Worm (Caenorhabditis elegans) whole organism, L4 larva: ENCODE measurements around the gene T08A11.1.

Experiments used
- D1046.2 ChIP-seq: fragments of 200-800 bp; sonication (Bioruptor generic); IDR thresholded peaks from 2 replicates; pipeline ENCODE4 v1.3.6; 2022; ENCODE audit warnings: missing genetic modification characterization, missing compliant biosample characterization
- T20F7.1 ChIP-seq: fragments of 200-800 bp; sonication (Bioruptor generic); optimal IDR thresholded peaks from 2 replicates; lab custom pipeline; 2018; ENCODE audit warnings: mild to moderate bottlenecking, missing genetic modification characterization, missing compliant biosample characterization
- T26A8.4 ChIP-seq: fragments of 200-800 bp; sonication (Bioruptor generic); IDR thresholded peaks from 2 replicates; pipeline ENCODE4 v1.3.6; 2022; ENCODE audit warnings: missing genetic modification characterization, missing compliant biosample characterization
- Y105C5A.15 ChIP-seq: fragments of 200-800 bp; sonication (Bioruptor generic); IDR thresholded peaks from 2 replicates; pipeline ENCODE4 v1.3.6; 2022; ENCODE audit warnings: missing genetic modification characterization, missing compliant biosample characterization
- ZK546.5 ChIP-seq, 2 experiments: sonication (generic microtip); optimal IDR thresholded peaks; 2 replicates each; lab custom pipeline; 2017; ENCODE audit warnings: missing biosample characterization in 2 of 2, missing genetic modification characterization in 2 of 2
- ama-1 ChIP-seq: fragments of 150-350 bp; optimal IDR thresholded peaks from 2 replicates; lab custom pipeline; 2014; ENCODE audit warnings: inconsistent platforms, mixed read lengths
- ceh-20 ChIP-seq: fragments of 200-800 bp; sonication (Bioruptor generic); IDR thresholded peaks from 2 replicates; pipeline ENCODE4 v1.3.6; 2022; ENCODE audit warnings: missing genetic modification reagents, missing genetic modification characterization, missing compliant biosample characterization
- ceh-82 ChIP-seq: sonication (generic microtip); optimal IDR thresholded peaks from 2 replicates; lab custom pipeline; 2017; ENCODE audit warnings: missing biosample characterization, missing genetic modification characterization
- daf-12 ChIP-seq: fragments of 150-350 bp; optimal IDR thresholded peaks from 2 replicates; lab custom pipeline; 2014; ENCODE audit warnings: missing biosample characterization, missing genetic modification reagents, missing genetic modification characterization
- daf-16 ChIP-seq, 3 experiments: sonication (generic microtip); optimal IDR thresholded peaks; 2 replicates each; lab custom pipeline; 2016 to 2017; ENCODE audit warnings: missing genetic modification characterization in 3 of 3, missing genetic modification reagents in 3 of 3, mild to moderate bottlenecking in 2 of 3, missing compliant biosample characterization in 2 of 3, missing biosample characterization in 1 of 3, moderate library complexity in 1 of 3
- daf-19 ChIP-seq: fragments of 200-800 bp; sonication (Bioruptor generic); conservative IDR thresholded peaks from 2 replicates; pipeline ENCODE4 v1.3.6; 2022; ENCODE audit warnings: missing genetic modification characterization, missing compliant biosample characterization
- dmd-6 ChIP-seq: fragments of 200-800 bp; sonication (Bioruptor generic); IDR thresholded peaks from 2 replicates; pipeline ENCODE4 v1.3.6; 2022; ENCODE audit warnings: missing genetic modification reagents, missing genetic modification characterization, missing compliant biosample characterization
- dmd-9 ChIP-seq: fragments of 200-800 bp; sonication (Bioruptor generic); IDR thresholded peaks from 2 replicates; pipeline ENCODE4 v1.3.6; 2022; ENCODE audit warnings: missing genetic modification reagents, missing genetic modification characterization, missing compliant biosample characterization
- dpl-1 ChIP-seq: fragments of 150-350 bp; optimal IDR thresholded peaks from 2 replicates; lab custom pipeline; 2014; ENCODE audit warnings: missing biosample characterization, missing genetic modification reagents, missing genetic modification characterization
- gei-8 ChIP-seq: fragments of 200-800 bp; sonication (Bioruptor generic); optimal IDR thresholded peaks from 2 replicates; lab custom pipeline; 2018; ENCODE audit warnings: mild to moderate bottlenecking, missing genetic modification characterization, missing compliant biosample characterization
- hmg-1.1 ChIP-seq: fragments of 200-800 bp; sonication (Bioruptor generic); IDR thresholded peaks from 2 replicates; pipeline ENCODE4 v1.3.6; 2022; ENCODE audit warnings: missing genetic modification reagents, missing genetic modification characterization, missing compliant biosample characterization
- lim-7 ChIP-seq: fragments of 200-800 bp; sonication (Bioruptor generic); IDR thresholded peaks from 2 replicates; pipeline ENCODE4 v1.3.6; 2022; ENCODE audit warnings: missing genetic modification characterization, missing compliant biosample characterization
- lin-1 ChIP-seq: fragments of 200-800 bp; sonication (Bioruptor generic); IDR thresholded peaks from 2 replicates; pipeline ENCODE4 v1.3.6; 2022; ENCODE audit warnings: missing genetic modification reagents, missing genetic modification characterization, missing compliant biosample characterization
- lin-29 ChIP-seq: fragments of 200-800 bp; sonication (Bioruptor generic); IDR thresholded peaks from 2 replicates; pipeline ENCODE4 v1.3.6; 2022; ENCODE audit warnings: missing genetic modification reagents, missing genetic modification characterization, missing compliant biosample characterization
- lin-39 ChIP-seq: fragments of 150-350 bp; optimal IDR thresholded peaks from 2 replicates; lab custom pipeline; 2014; ENCODE audit warnings: missing biosample characterization, missing genetic modification reagents, missing genetic modification characterization
- lir-3 ChIP-seq: sonication (generic microtip); optimal IDR thresholded peaks from 2 replicates; lab custom pipeline; 2016; ENCODE audit warnings: mild to moderate bottlenecking, missing genetic modification characterization, missing compliant biosample characterization
- lsy-2 ChIP-seq, 2 experiments: fragments of 150-350 bp in 1 of 2; sonication (generic microtip) in 1 of 2; optimal IDR thresholded peaks; 2 replicates each; lab custom pipeline; 2014 to 2017; ENCODE audit warnings: missing biosample characterization in 2 of 2, missing genetic modification characterization in 2 of 2
- mdl-1 ChIP-seq, 2 experiments: fragments of 150-350 bp in 1 of 2; sonication (generic microtip) in 1 of 2; optimal IDR thresholded peaks; 2 replicates each; lab custom pipeline; 2014 to 2017; ENCODE audit warnings: missing biosample characterization in 2 of 2, missing genetic modification characterization in 2 of 2
- mes-2 ChIP-seq: sonication (generic microtip); optimal IDR thresholded peaks from 2 replicates; lab custom pipeline; 2016; ENCODE audit warnings: missing genotype, mild to moderate bottlenecking, missing genetic modification characterization, missing compliant biosample characterization; ENCODE audit not compliant: poor library complexity, severe bottlenecking
- mxl-2 ChIP-seq: fragments of 200-800 bp; sonication (Bioruptor generic); conservative IDR thresholded peaks from 2 replicates; pipeline ENCODE4 v1.3.6; 2022; ENCODE audit warnings: missing genetic modification reagents, missing genetic modification characterization, missing compliant biosample characterization
- nhr-102 ChIP-seq: sonication (generic microtip); optimal IDR thresholded peaks from 2 replicates; lab custom pipeline; 2016; ENCODE audit warnings: mild to moderate bottlenecking, missing genetic modification characterization, moderate library complexity, missing compliant biosample characterization
- nhr-11 ChIP-seq: fragments of 150-350 bp; optimal IDR thresholded peaks from 2 replicates; lab custom pipeline; 2014; ENCODE audit warnings: missing biosample characterization, missing genetic modification characterization
- nhr-41 ChIP-seq: fragments of 200-800 bp; sonication (Bioruptor generic); IDR thresholded peaks from 2 replicates; pipeline ENCODE4 v1.3.6; 2022; ENCODE audit warnings: missing genetic modification reagents, missing genetic modification characterization, missing compliant biosample characterization
- nhr-42 ChIP-seq: fragments of 200-800 bp; sonication (Bioruptor generic); IDR thresholded peaks from 2 replicates; pipeline ENCODE4 v1.3.6; 2022; ENCODE audit warnings: missing genetic modification characterization, missing compliant biosample characterization
- nhr-6 ChIP-seq: fragments of 150-350 bp; optimal IDR thresholded peaks from 2 replicates; lab custom pipeline; 2014; ENCODE audit warnings: missing biosample characterization, missing genetic modification characterization
- nhr-77 ChIP-seq: fragments of 150-350 bp; optimal IDR thresholded peaks from 2 replicates; lab custom pipeline; 2014; ENCODE audit warnings: missing biosample characterization, missing genetic modification characterization
- pha-4 ChIP-seq, 2 experiments: fragments of 150-350 bp in 1 of 2; fragments of 200-800 bp in 1 of 2; sonication (Bioruptor generic) in 1 of 2; IDR thresholded peaks in 1 of 2; optimal IDR thresholded peaks in 1 of 2; 2 replicates each; pipeline versions ENCODE4 v1.3.6 to Lab custom; 2014 to 2022; ENCODE audit warnings: missing genetic modification characterization in 2 of 2, missing genetic modification reagents in 2 of 2, missing biosample characterization in 1 of 2, missing compliant biosample characterization in 1 of 2
- php-3 ChIP-seq: fragments of 200-800 bp; sonication (Bioruptor generic); IDR thresholded peaks from 2 replicates; pipeline ENCODE4 v1.3.6; 2022; ENCODE audit warnings: missing genetic modification reagents, missing genetic modification characterization, missing compliant biosample characterization
- pqm-1 ChIP-seq: sonication (generic microtip); optimal IDR thresholded peaks from 2 replicates; lab custom pipeline; 2017; ENCODE audit warnings: missing biosample characterization, missing genetic modification characterization
- saeg-2 ChIP-seq: fragments of 200-800 bp; sonication (Bioruptor generic); IDR thresholded peaks from 2 replicates; pipeline ENCODE4 v1.3.6; 2022; ENCODE audit warnings: missing genetic modification reagents, missing genetic modification characterization, missing compliant biosample characterization
- snpc-1.2 ChIP-seq: fragments of 200-800 bp; sonication (Bioruptor generic); IDR thresholded peaks from 2 replicates; pipeline ENCODE4 v1.3.6; 2022; ENCODE audit warnings: missing genetic modification reagents, missing genetic modification characterization, missing compliant biosample characterization
- snpc-4 ChIP-seq: fragments of 150-350 bp; optimal IDR thresholded peaks from 2 replicates; lab custom pipeline; 2014; ENCODE audit warnings: missing biosample characterization, missing genetic modification characterization
- unc-130 ChIP-seq: sonication (generic microtip); optimal IDR thresholded peaks from 2 replicates; lab custom pipeline; 2016; ENCODE audit warnings: missing genetic modification reagents, missing genetic modification characterization, missing compliant biosample characterization
- unc-62 ChIP-seq, 3 experiments: fragments of 150-350 bp in 1 of 3; sonication (generic microtip); optimal IDR thresholded peaks in 2 of 3; peaks in 1 of 3; 1 replicate in 1 of 3; 2 replicates in 2 of 3; lab custom pipeline; 2014 to 2017; ENCODE audit warnings: missing biosample characterization in 3 of 3, missing genetic modification characterization in 3 of 3, missing genetic modification reagents in 3 of 3, missing genotype in 1 of 3
- zfp-2 ChIP-seq: sonication (generic microtip); optimal IDR thresholded peaks from 2 replicates; lab custom pipeline; 2016; ENCODE audit warnings: mild to moderate bottlenecking, missing genetic modification characterization, missing compliant biosample characterization
- ztf-7 ChIP-seq: fragments of 150-350 bp; optimal IDR thresholded peaks from 2 replicates; lab custom pipeline; 2014; ENCODE audit warnings: missing biosample characterization, missing genetic modification characterization

Gene T08A11.1

ce11 chrIII:4293108-4293507 lies 30.2 kb upstream of the T08A11.1 start, which contains the start of gene R10E4.6:
R10E4.6 (plus strand) TSS chrIII:4293408.
- TF ChIP-seq nhr-11 (tag; lab: Kevin White, UChicago): no peak
- TF ChIP-seq ceh-20 (GFP tag; lab: Robert Waterston, UW): no peak
- no peak for TF ChIP-seq mes-2
- TF ChIP-seq nhr-77: no peak
- no peak for TF ChIP-seq saeg-2
- TF ChIP-seq lim-7: no peak
- TF ChIP-seq php-3 (GFP tag; lab: Robert Waterston, UW): no peak
- no peak for TF ChIP-seq dmd-9 (GFP tag; lab: Robert Waterston, UW)
- TF ChIP-seq gei-8 (GFP tag; lab: Kevin White, UChicago): no peak

ce11 chrIII:4291216-4291691 lies 28.3 kb upstream of the T08A11.1 start, which contains the start of gene mcm-5:
mcm-5 (minus strand) TSS chrIII:4291266.
- TF ChIP-seq pha-4 (GFP tag; IDR thresholded peaks at IDR 0.05; lab: Robert Waterston, UW) (no peak), pha-4 (tag; optimal IDR thresholded peaks at IDR 0.05; lab: Kevin White, UChicago) (no peak), nhr-77 (no peak), mes-2 (peak; percentile 62), dpl-1 (GFP tag; lab: Kevin White, UChicago) (peak; percentile 86), unc-130 (GFP tag; lab: Kevin White, UChicago) (peak; percentile 28), daf-16 (GFP tag; optimal IDR thresholded peaks at IDR 0.05; lab: Kevin White, UChicago) (no peak), daf-16 (tag; optimal IDR thresholded peaks at IDR 0.05; lab: Kevin White, UChicago) (peak; percentile 19), lsy-2 (tag; optimal IDR thresholded peaks at IDR 0.05; lab: Kevin White, UChicago) (peak in 1 of 2 experiments; percentile 56), lin-29 (no peak)

ce11 chrIII:4289952-4290351 lies 27.0 kb upstream of the T08A11.1 start:
- TF ChIP-seq nhr-41 (GFP tag; lab: Robert Waterston, UW): no peak
- TF ChIP-seq unc-62 (GFP tag; optimal IDR thresholded peaks at IDR 0.05 in 1 of 2; lab: Kevin White, UChicago): peak in 1 of 2 experiments; percentile 91
- TF ChIP-seq unc-62 (tag; optimal IDR thresholded peaks at IDR 0.05; lab: Kevin White, UChicago): no peak
- TF ChIP-seq nhr-102 (tag; lab: Kevin White, UChicago): no peak
- no peak for TF ChIP-seq lin-39 (tag; lab: Kevin White, UChicago)
- TF ChIP-seq T26A8.4 (GFP tag; lab: Robert Waterston, UW): no peak

- TF ChIP-seq ZK546.5 (tag; optimal IDR thresholded peaks at IDR 0.05; lab: Kevin White, UChicago) (no peak), hmg-1.1 (GFP tag; lab: Robert Waterston, UW) (no peak), dmd-6 (GFP tag; lab: Robert Waterston, UW) (no peak), pha-4 (GFP tag; IDR thresholded peaks at IDR 0.05; lab: Robert Waterston, UW) (no peak), pha-4 (tag; optimal IDR thresholded peaks at IDR 0.05; lab: Kevin White, UChicago) (no peak), daf-12 (tag; lab: Kevin White, UChicago) (no peak)
Measured at ce11 chrIII:4287379-4287778, 24.4 kb upstream of the T08A11.1 start, which contains the start of gene R10E4.3. R10E4.3 (minus strand) TSS chrIII:4287479.

DNA sequence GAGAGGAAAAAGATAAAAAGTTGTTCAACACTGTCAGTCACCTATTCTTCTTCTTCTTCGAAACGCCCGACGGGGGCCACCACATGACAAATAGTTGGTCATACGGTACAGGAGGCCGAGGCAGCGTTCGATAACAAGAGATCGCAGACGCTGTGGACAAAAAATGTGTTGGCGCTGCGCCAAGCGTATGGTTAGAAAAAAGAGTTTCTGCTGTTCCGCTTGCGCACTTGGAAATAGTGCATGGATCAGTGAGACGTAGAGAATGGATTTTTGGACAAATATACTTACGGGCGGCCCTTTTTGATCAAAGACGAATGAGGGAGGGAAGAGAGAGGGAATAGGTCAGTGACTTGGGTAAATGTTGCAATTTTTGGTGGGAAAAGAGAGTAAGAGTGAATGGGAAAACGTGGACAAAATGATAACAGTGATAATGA lies 21.8 kb upstream of the T08A11.1 start:
- TF ChIP-seq nhr-42 (GFP tag; lab: Robert Waterston, UW) (0 out of 2 replicates have a peak, but pooled peaks have one; percentile 22), daf-16 (GFP tag; optimal IDR thresholded peaks at IDR 0.05; lab: Kevin White, UChicago) (no peak), daf-16 (tag; optimal IDR thresholded peaks at IDR 0.05; lab: Kevin White, UChicago) (peak; percentile 42), mes-2 (peak; percentile 52), nhr-41 (GFP tag; lab: Robert Waterston, UW) (peak; percentile 60; the same call in 1 of the 2 replicates), lin-1 (GFP tag; lab: Robert Waterston, UW) (peak; percentile 77; the same call in 1 of the 2 replicates), hmg-1.1 (GFP tag; lab: Robert Waterston, UW) (peak; percentile 52), zfp-2 (tag; lab: Kevin White, UChicago) (no peak), ztf-7 (tag; lab: Kevin White, UChicago) (no peak), pqm-1 (tag; lab: Kevin White, UChicago) (peak; percentile 75), lir-3 (tag; lab: Kevin White, UChicago) (no peak), mdl-1 (tag; optimal IDR thresholded peaks at IDR 0.05; lab: Kevin White, UChicago) (peak; percentile 35 to 89), daf-19 (no peak), ama-1 (no peak), D1046.2 (GFP tag; lab: Robert Waterston, UW) (no peak), mxl-2 (no peak), Y105C5A.15 (GFP tag; lab: Robert Waterston, UW) (no peak), snpc-4 (tag; lab: Kevin White, UChicago) (no peak), ceh-82 (no peak), lsy-2 (tag; optimal IDR thresholded peaks at IDR 0.05; lab: Kevin White, UChicago) (peak in 1 of 2 experiments; percentile 82), snpc-1.2 (GFP tag; lab: Robert Waterston, UW) (no peak), T20F7.1 (no peak), nhr-6 (tag; lab: Kevin White, UChicago) (peak; percentile 21)
